Worm (Caenorhabditis elegans) whole organism, L4 larva: ENCODE results near the gene rps-18.

Experiments
- F26F4.8 ChIP-seq: fragments of 200-800 bp; sonication (Bioruptor generic); conservative IDR thresholded peaks from 2 replicates; pipeline ENCODE4 v1.3.6; 2022; ENCODE audit warnings: missing genetic modification characterization, missing compliant biosample characterization
- Y48G9A.11 ChIP-seq: fragments of 200-800 bp; sonication (Bioruptor generic); IDR thresholded peaks from 2 replicates; pipeline ENCODE4 v1.3.6; 2022; ENCODE audit warnings: missing genetic modification reagents, missing genetic modification characterization, missing compliant biosample characterization
- Y5F2A.4 ChIP-seq: fragments of 200-800 bp; sonication (Bioruptor generic); optimal IDR thresholded peaks from 2 replicates; lab custom pipeline; 2018; ENCODE audit warnings: mild to moderate bottlenecking, missing genetic modification characterization, missing compliant biosample characterization
- ZK337.2 ChIP-seq: fragments of 200-800 bp; sonication (Bioruptor generic); IDR thresholded peaks from 2 replicates; pipeline ENCODE4 v1.3.6; 2022; ENCODE audit warnings: missing genetic modification reagents, missing genetic modification characterization, missing compliant biosample characterization
- ZK546.5 ChIP-seq, 2 experiments: sonication (generic microtip); optimal IDR thresholded peaks; 2 replicates each; lab custom pipeline; 2017; ENCODE audit warnings: missing biosample characterization in 2 of 2, missing genetic modification characterization in 2 of 2
- aha-1 ChIP-seq: fragments of 150-350 bp; peaks from one replicate; lab custom pipeline; 2014; ENCODE audit warnings: missing biosample characterization, missing genetic modification characterization
- aly-2 ChIP-seq: sonication (generic microtip); optimal IDR thresholded peaks from 2 replicates; lab custom pipeline; 2018; ENCODE audit warnings: missing biosample characterization, missing genetic modification characterization
- ceh-62 ChIP-seq: sonication (generic microtip); optimal IDR thresholded peaks from 2 replicates; lab custom pipeline; 2017; ENCODE audit warnings: missing biosample characterization, missing genetic modification characterization
- cey-2 ChIP-seq: sonication (generic microtip); optimal IDR thresholded peaks from 3 replicates; lab custom pipeline; 2017; ENCODE audit warnings: missing genetic modification characterization, mild to moderate bottlenecking, missing compliant biosample characterization, antibody characterized with exemption, borderline replicate concordance; ENCODE audit not compliant: insufficient read depth
- daf-19 ChIP-seq: fragments of 200-800 bp; sonication (Bioruptor generic); conservative IDR thresholded peaks from 2 replicates; pipeline ENCODE4 v1.3.6; 2022; ENCODE audit warnings: missing genetic modification characterization, missing compliant biosample characterization
- daf-8 ChIP-seq: fragments of 200-800 bp; sonication (Bioruptor generic); IDR thresholded peaks from 2 replicates; pipeline ENCODE4 v1.3.6; 2022; ENCODE audit warnings: missing genetic modification characterization, missing compliant biosample characterization
- egl-27 ChIP-seq: sonication (generic microtip); optimal IDR thresholded peaks from 3 replicates; lab custom pipeline; 2017; ENCODE audit warnings: missing biosample characterization, missing genetic modification reagents, missing genetic modification characterization
- gei-8 ChIP-seq: fragments of 200-800 bp; sonication (Bioruptor generic); optimal IDR thresholded peaks from 2 replicates; lab custom pipeline; 2018; ENCODE audit warnings: mild to moderate bottlenecking, missing genetic modification characterization, missing compliant biosample characterization
- hlh-11 ChIP-seq: fragments of 200-800 bp; sonication (Bioruptor generic); optimal IDR thresholded peaks from 2 replicates; lab custom pipeline; 2018; ENCODE audit warnings: mild to moderate bottlenecking, missing genetic modification characterization, missing compliant biosample characterization
- hlh-30 ChIP-seq: sonication (generic microtip); optimal IDR thresholded peaks from 2 replicates; lab custom pipeline; 2017; ENCODE audit warnings: antibody characterized with exemption, mild to moderate bottlenecking, missing genetic modification characterization, missing compliant biosample characterization; ENCODE audit not compliant: insufficient read depth
- hmg-1.1 ChIP-seq: fragments of 200-800 bp; sonication (Bioruptor generic); IDR thresholded peaks from 2 replicates; pipeline ENCODE4 v1.3.6; 2022; ENCODE audit warnings: missing genetic modification reagents, missing genetic modification characterization, missing compliant biosample characterization
- lim-7 ChIP-seq: fragments of 200-800 bp; sonication (Bioruptor generic); IDR thresholded peaks from 2 replicates; pipeline ENCODE4 v1.3.6; 2022; ENCODE audit warnings: missing genetic modification characterization, missing compliant biosample characterization
- lin-38 ChIP-seq: fragments of 200-800 bp; sonication (Bioruptor generic); IDR thresholded peaks from 2 replicates; pipeline ENCODE4 v1.3.6; 2022; ENCODE audit warnings: missing genetic modification reagents, missing genetic modification characterization, missing compliant biosample characterization
- lsy-2 ChIP-seq, 2 experiments: fragments of 150-350 bp in 1 of 2; sonication (generic microtip) in 1 of 2; optimal IDR thresholded peaks; 2 replicates each; lab custom pipeline; 2014 to 2017; ENCODE audit warnings: missing biosample characterization in 2 of 2, missing genetic modification characterization in 2 of 2
- madf-9 ChIP-seq: fragments of 200-800 bp; sonication (Bioruptor generic); conservative IDR thresholded peaks from 2 replicates; pipeline ENCODE4 v1.3.6; 2022; ENCODE audit warnings: missing genetic modification reagents, missing genetic modification characterization, missing compliant biosample characterization
- mdl-1 ChIP-seq, 2 experiments: fragments of 150-350 bp in 1 of 2; sonication (generic microtip) in 1 of 2; optimal IDR thresholded peaks; 2 replicates each; lab custom pipeline; 2014 to 2017; ENCODE audit warnings: missing biosample characterization in 2 of 2, missing genetic modification characterization in 2 of 2
- mdt-29 ChIP-seq: fragments of 200-800 bp; sonication (Bioruptor generic); IDR thresholded peaks from 2 replicates; pipeline ENCODE4 v1.3.6; 2022; ENCODE audit warnings: missing genetic modification reagents, missing genetic modification characterization, missing compliant biosample characterization
- mep-1 ChIP-seq: fragments of 150-350 bp; sonication (generic microtip); optimal IDR thresholded peaks from 3 replicates; lab custom pipeline; 2014; ENCODE audit warnings: missing biosample characterization, missing genetic modification characterization
- mxl-2 ChIP-seq: fragments of 200-800 bp; sonication (Bioruptor generic); conservative IDR thresholded peaks from 2 replicates; pipeline ENCODE4 v1.3.6; 2022; ENCODE audit warnings: missing genetic modification reagents, missing genetic modification characterization, missing compliant biosample characterization
- mxl-3 ChIP-seq: fragments of 200-800 bp; sonication (Bioruptor generic); optimal IDR thresholded peaks from 2 replicates; lab custom pipeline; 2018; ENCODE audit warnings: mild to moderate bottlenecking, missing genetic modification characterization, missing compliant biosample characterization
- nhr-11 ChIP-seq: fragments of 150-350 bp; optimal IDR thresholded peaks from 2 replicates; lab custom pipeline; 2014; ENCODE audit warnings: missing biosample characterization, missing genetic modification characterization
- nhr-25 ChIP-seq: sonication (generic microtip); optimal IDR thresholded peaks from 2 replicates; lab custom pipeline; 2017; ENCODE audit warnings: missing genetic modification characterization, mild to moderate bottlenecking, missing compliant biosample characterization, antibody characterized with exemption, moderate library complexity, borderline replicate concordance; ENCODE audit not compliant: insufficient read depth
- nhr-28 ChIP-seq: fragments of 150-350 bp; optimal IDR thresholded peaks from 2 replicates; lab custom pipeline; 2014; ENCODE audit warnings: missing biosample characterization, missing genetic modification characterization
- nhr-48 ChIP-seq: sonication (generic microtip); optimal IDR thresholded peaks from 2 replicates; lab custom pipeline; 2016; ENCODE audit warnings: mild to moderate bottlenecking, missing genetic modification characterization, missing compliant biosample characterization
- pha-4 ChIP-seq, 2 experiments: fragments of 150-350 bp in 1 of 2; fragments of 200-800 bp in 1 of 2; sonication (Bioruptor generic) in 1 of 2; IDR thresholded peaks in 1 of 2; optimal IDR thresholded peaks in 1 of 2; 2 replicates each; pipeline versions ENCODE4 v1.3.6 to Lab custom; 2014 to 2022; ENCODE audit warnings: missing genetic modification characterization in 2 of 2, missing genetic modification reagents in 2 of 2, missing biosample characterization in 1 of 2, missing compliant biosample characterization in 1 of 2
- set-16 ChIP-seq: fragments of 200-800 bp; sonication (Bioruptor generic); IDR thresholded peaks from 2 replicates; pipeline ENCODE4 v1.3.6; 2022; ENCODE audit warnings: missing genetic modification reagents, missing genetic modification characterization, missing compliant biosample characterization
- snpc-1.2 ChIP-seq: fragments of 200-800 bp; sonication (Bioruptor generic); IDR thresholded peaks from 2 replicates; pipeline ENCODE4 v1.3.6; 2022; ENCODE audit warnings: missing genetic modification reagents, missing genetic modification characterization, missing compliant biosample characterization
- snpc-4 ChIP-seq: fragments of 150-350 bp; optimal IDR thresholded peaks from 2 replicates; lab custom pipeline; 2014; ENCODE audit warnings: missing biosample characterization, missing genetic modification characterization
- unc-62 ChIP-seq, 3 experiments: fragments of 150-350 bp in 1 of 3; sonication (generic microtip); optimal IDR thresholded peaks in 2 of 3; peaks in 1 of 3; 1 replicate in 1 of 3; 2 replicates in 2 of 3; lab custom pipeline; 2014 to 2017; ENCODE audit warnings: missing biosample characterization in 3 of 3, missing genetic modification characterization in 3 of 3, missing genetic modification reagents in 3 of 3, missing genotype in 1 of 3
- zag-1 ChIP-seq: fragments of 150-350 bp; optimal IDR thresholded peaks from 2 replicates; lab custom pipeline; 2014; ENCODE audit warnings: missing biosample characterization, missing genetic modification characterization
- zfp-2 ChIP-seq: sonication (generic microtip); optimal IDR thresholded peaks from 2 replicates; lab custom pipeline; 2016; ENCODE audit warnings: mild to moderate bottlenecking, missing genetic modification characterization, missing compliant biosample characterization
- zip-11 ChIP-seq: fragments of 200-800 bp; sonication (Bioruptor generic); IDR thresholded peaks from 2 replicates; pipeline ENCODE4 v1.3.6; 2022; ENCODE audit warnings: missing genetic modification characterization, missing compliant biosample characterization

rps-18 gene

DNA sequence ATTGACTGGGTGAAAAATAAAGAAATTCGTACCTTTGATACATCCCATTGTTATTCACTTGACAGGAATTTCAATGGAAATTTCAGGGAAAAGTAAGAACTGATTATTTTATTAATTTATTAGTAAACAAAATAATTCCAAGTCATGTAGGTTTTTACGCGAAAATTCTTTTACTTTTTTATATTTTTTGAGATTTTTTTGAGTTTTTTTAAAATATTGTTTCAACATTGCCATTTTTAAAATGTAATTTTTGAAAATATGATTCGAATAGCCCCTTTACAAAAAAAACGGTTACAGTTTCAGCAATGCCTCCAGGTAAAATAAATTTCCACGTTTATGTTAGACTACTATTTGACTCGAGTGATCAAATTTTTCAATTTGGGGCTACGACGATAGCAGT lies 36.2 kb downstream of the rps-18 start, which contains the start of gene Y57G11C.23:
TSS of gene Y57G11C.23 (minus strand) at position 101 of the 400 bp plus-strand sequence.
- no peak for TF ChIP-seq Y48G9A.11 (GFP tag; lab: Robert Waterston, UW)
- no peak for TF ChIP-seq madf-9 (GFP tag; lab: Robert Waterston, UW)
- no peak for TF ChIP-seq daf-8 (GFP tag; lab: Robert Waterston, UW)
- TF ChIP-seq ceh-62 (tag; lab: Kevin White, UChicago): no peak
- no peak for TF ChIP-seq gei-8 (GFP tag; lab: Kevin White, UChicago)
- no peak for TF ChIP-seq ZK546.5 (tag; optimal IDR thresholded peaks at IDR 0.05; lab: Kevin White, UChicago)
- no peak for TF ChIP-seq lim-7 (GFP tag; lab: Robert Waterston, UW)

DNA sequence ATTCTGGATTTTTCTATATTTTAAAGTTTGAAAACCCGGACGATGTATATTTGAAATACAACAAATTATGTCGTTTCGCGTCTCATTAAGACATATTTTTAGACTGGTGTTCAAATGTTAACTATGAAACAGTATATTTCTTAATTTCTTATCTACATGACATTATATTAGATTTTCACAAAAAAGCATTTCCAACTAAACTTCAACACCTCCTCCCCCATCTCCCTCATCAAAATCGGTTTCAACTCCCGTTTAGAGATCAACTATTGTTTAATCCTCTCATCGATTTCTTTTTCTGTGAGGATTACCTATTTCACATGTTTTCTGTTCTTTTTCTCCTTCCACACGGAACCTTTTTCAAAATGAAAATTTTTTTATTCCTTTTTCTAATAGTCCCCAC lies 36.7 kb downstream of the rps-18 start, which contains the start of gene Y57G11C.38:
TSS of gene Y57G11C.38 (plus strand) at position 301 of the 400 bp plus-strand sequence.
- no peak for TF ChIP-seq zip-11 (GFP tag; lab: Robert Waterston, UW)
- no peak for TF ChIP-seq zfp-2 (tag; lab: Kevin White, UChicago)

DNA sequence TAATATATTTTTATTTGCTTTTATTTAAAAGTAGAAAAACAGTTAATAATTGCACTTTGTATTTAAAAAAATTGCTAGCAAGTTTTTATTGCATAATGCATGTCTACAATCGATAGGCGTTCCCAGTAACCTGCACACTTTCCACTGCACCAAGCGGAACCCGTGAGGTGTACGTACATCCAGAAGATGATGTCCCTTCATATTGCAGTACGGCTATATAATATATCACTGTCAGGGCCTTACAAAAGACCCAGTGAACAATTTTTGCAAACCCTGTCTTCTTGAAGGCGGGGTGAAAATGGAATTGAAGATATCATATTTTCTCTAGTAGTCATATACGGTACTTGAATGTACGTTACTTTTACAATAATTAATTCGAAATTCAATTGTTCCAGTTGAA lies 38.3 kb downstream of the rps-18 start:
- no peak for TF ChIP-seq aly-2 (tag; lab: Kevin White, UChicago)
- no peak for TF ChIP-seq nhr-25 (tag; lab: Kevin White, UChicago)
- no peak for TF ChIP-seq daf-8 (GFP tag; lab: Robert Waterston, UW)
- peak; percentile 76 for TF ChIP-seq aha-1 (tag; lab: Kevin White, UChicago)
- TF ChIP-seq snpc-1.2 (GFP tag; lab: Robert Waterston, UW): peak; percentile 96

DNA sequence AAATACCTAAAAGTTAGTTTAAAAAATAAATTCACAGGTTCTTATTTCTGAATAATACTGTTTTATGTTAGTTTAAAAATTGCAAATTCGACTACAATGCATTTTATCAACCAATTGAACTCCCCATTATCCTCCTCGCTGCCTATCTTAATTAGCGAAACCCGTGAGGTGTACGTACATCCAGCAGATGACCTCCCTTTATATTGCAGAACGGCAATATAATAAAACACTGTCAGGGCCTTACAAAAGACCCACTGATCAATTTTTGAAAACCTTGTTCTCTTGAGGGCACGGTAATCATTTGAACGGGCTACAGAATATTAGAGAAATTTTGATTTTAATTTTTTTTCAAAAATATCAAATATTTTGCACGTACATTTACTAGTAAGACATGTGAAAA lies 39.0 kb downstream of the rps-18 start:
- TF ChIP-seq aha-1 (tag; lab: Kevin White, UChicago) (peak; percentile 44), egl-27 (tag; lab: Kevin White, UChicago) (no peak), snpc-1.2 (GFP tag; lab: Robert Waterston, UW) (peak; percentile 92)

DNA sequence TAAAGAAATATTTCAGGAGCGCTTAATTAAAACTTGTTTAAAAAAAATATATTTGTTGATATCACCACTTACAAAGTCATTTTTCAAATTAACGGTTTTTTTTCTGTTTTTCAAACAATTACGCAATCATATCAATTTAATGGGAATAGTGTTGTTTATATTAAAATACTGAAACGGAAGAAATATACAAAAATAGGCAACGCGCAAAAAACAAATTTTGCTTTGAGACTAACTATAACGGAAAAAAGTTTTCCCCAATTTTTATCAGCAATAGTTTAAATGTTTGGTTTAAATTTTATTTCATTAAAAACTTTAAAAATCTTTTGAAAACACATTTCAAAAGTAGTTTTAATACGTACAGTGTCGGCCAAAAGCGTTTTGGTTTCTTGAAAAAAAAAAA lies 43.1 kb downstream of the rps-18 start:
- no peak for TF ChIP-seq nhr-11 (tag; lab: Kevin White, UChicago)
- no peak for TF ChIP-seq zag-1 (tag; lab: Kevin White, UChicago)
- TF ChIP-seq aha-1 (tag; lab: Kevin White, UChicago): peak; percentile 58
- no peak for TF ChIP-seq mdt-29 (GFP tag; lab: Robert Waterston, UW)
- TF ChIP-seq unc-62 (GFP tag; optimal IDR thresholded peaks at IDR 0.05 in 1 of 2; lab: Kevin White, UChicago): peak in 1 of 2 experiments; percentile 63
- TF ChIP-seq unc-62 (tag; optimal IDR thresholded peaks at IDR 0.05; lab: Kevin White, UChicago): no peak
- no peak for TF ChIP-seq lin-38 (GFP tag; lab: Robert Waterston, UW)

DNA sequence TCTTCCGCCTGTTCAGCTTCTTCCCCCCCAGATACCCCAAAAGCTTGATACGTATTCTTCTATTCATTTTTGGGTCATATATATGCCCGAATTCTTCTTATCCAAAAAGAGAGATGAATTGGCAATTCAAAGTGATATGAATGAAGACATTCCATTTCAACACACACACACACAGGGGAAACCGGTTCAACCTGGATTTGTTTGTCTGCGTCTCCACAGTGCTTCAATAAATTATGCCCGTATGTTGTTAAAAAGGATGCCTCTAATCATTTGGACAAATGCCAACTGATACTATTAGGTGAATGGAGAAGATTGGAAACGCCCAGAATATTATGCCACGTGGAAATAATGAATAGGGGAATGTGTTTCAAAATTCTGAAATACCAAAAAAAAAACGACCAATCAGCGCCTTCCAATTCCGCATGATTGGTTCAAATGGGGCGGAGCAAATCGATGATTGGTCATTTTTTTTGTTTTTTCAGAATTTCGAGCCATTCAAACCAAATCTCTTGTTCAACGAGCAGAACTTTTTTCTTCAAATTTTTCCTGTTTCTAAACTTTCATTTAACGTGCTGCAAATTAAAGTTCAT lies 44.5 kb downstream of the rps-18 start:
- TF ChIP-seq cey-2 (no peak), nhr-28 (tag; lab: Kevin White, UChicago) (peak; percentile 70), mxl-3 (peak; percentile 22), mdl-1 (tag; optimal IDR thresholded peaks at IDR 0.05; lab: Kevin White, UChicago) (peak in 1 of 2 experiments; percentile 55), nhr-48 (tag; lab: Kevin White, UChicago) (peak; percentile 24), snpc-4 (no peak), hlh-30 (tag; lab: Kevin White, UChicago) (peak; percentile 9), aha-1 (tag; lab: Kevin White, UChicago) (peak; percentile 95), unc-62 (GFP tag; optimal IDR thresholded peaks at IDR 0.05 in 1 of 2; lab: Kevin White, UChicago) (peak in 1 of 2 experiments; percentile 44), unc-62 (tag; optimal IDR thresholded peaks at IDR 0.05; lab: Kevin White, UChicago) (no peak)

DNA sequence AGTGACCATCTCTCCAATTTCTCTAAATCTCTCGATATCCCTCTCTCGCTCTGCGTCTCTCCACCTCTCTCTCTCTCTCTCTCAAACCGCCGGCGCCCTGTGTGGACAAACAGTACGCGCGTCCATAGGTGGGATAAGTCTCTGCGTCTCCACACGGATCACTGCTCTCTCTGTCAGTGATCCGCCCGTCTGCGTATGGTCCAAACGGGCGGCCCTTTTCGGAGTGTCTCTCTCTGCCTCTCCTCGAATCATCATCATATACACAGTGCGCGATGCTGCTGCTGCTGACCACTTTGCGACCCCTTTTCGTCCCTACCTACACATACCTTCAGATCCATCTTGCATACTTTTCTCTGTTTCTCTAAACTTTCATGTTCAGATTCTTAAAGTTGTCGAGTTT lies 46.8 kb downstream of the rps-18 start:
- TF ChIP-seq ZK337.2 (no peak), F26F4.8 (GFP tag; lab: Robert Waterston, UW) (no peak), mxl-2 (GFP tag; lab: Robert Waterston, UW) (0 out of 2 replicates have a peak, but pooled peaks have one; percentile 41), mxl-3 (peak; percentile 87), Y5F2A.4 (no peak), pha-4 (GFP tag; IDR thresholded peaks at IDR 0.05; lab: Robert Waterston, UW) (peak; percentile 34; the same call in 1 of the 2 replicates), pha-4 (tag; optimal IDR thresholded peaks at IDR 0.05; lab: Kevin White, UChicago) (no peak), set-16 (GFP tag; lab: Robert Waterston, UW) (peak; percentile 79), hlh-11 (peak; percentile 78), daf-19 (GFP tag; lab: Robert Waterston, UW) (no peak), hmg-1.1 (GFP tag; lab: Robert Waterston, UW) (peak; percentile 59; the same call in 1 of the 2 replicates), lsy-2 (tag; optimal IDR thresholded peaks at IDR 0.05; lab: Kevin White, UChicago) (peak in 1 of 2 experiments; percentile 34), mep-1 (peak; percentile 31)
